Fruit fly (Drosophila melanogaster): ENCODE data around the gene CG43074.

DNA sequence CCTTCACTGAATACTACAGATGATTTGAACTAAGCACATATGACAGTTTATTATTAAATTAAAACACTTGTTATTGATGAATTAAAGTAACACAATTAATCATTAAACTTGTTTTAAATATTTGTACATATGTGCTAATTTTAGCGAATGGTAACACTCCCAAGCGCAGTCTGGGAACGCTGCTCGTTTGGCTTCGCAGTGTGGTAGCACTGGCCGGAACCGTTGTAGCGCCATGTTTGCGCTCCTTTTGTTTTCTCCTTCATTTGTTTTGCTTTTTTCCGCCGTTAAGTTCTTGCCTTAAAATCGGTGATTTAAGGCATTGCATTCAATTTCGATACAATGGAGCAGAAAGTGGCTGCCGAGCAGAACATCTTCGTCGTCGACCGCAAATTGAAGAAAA, 18.3 kb downstream of the CG43074 start, which contains the start of gene CycJ:
- TF ChIP-seq h (optimal IDR thresholded peaks at IDR 0.05) = no peak
- TF ChIP-seq Myc (optimal IDR thresholded peaks at IDR 0.05) = no peak

Measured in Kc167 (cell line).